Fruit fly (Drosophila melanogaster) whole organism, prepupa: Measurements from ENCODE around the gene spdo.
A peak's percentile ranks its signal among the peaks of the same experiment; 100 is the strongest.

Experiments
- Blimp-1 ChIP-seq: fragments of 200-800 bp; sonication (Bioruptor generic); optimal IDR thresholded peaks from 3 replicates; lab custom pipeline; 2017; ENCODE audit warnings: missing biosample characterization, missing genetic modification characterization, mild to moderate bottlenecking, moderate library complexity, missing genetic modification reagents
- CG10631 ChIP-seq: fragments of 200-800 bp; sonication (Bioruptor generic); optimal IDR thresholded peaks from 2 replicates; lab custom pipeline; 2016; ENCODE audit warnings: missing biosample characterization, missing genetic modification characterization
- CG10669 ChIP-seq: fragments of 200-800 bp; sonication (Bioruptor generic); optimal IDR thresholded peaks from 3 replicates; lab custom pipeline; 2018; ENCODE audit warnings: missing biosample characterization, mild to moderate bottlenecking, missing genetic modification characterization, moderate library complexity
- CG11294 ChIP-seq: fragments of 200-800 bp; sonication (Bioruptor generic); IDR thresholded peaks from 2 replicates; pipeline ENCODE4 v1.3.6; 2022; ENCODE audit warnings: missing biosample characterization, missing genetic modification characterization
- CG11902 ChIP-seq: fragments of 200-800 bp; sonication (Bioruptor generic); optimal IDR thresholded peaks from 3 replicates; lab custom pipeline; 2016; ENCODE audit warnings: missing biosample characterization, missing genetic modification characterization
- CG15336 ChIP-seq: fragments of 200-800 bp; sonication (Bioruptor generic); IDR thresholded peaks from 2 replicates; pipeline ENCODE4 v1.3.6; 2022; ENCODE audit warnings: missing biosample characterization, missing genetic modification characterization
- CG16779 ChIP-seq: fragments of 200-800 bp; sonication (Bioruptor generic); optimal IDR thresholded peaks from 3 replicates; lab custom pipeline; 2017; ENCODE audit warnings: missing biosample characterization, mild to moderate bottlenecking, missing genetic modification characterization
- CG3032 ChIP-seq: fragments of 200-800 bp; optimal IDR thresholded peaks from 2 replicates; lab custom pipeline; 2019; ENCODE audit warnings: missing biosample characterization, mild to moderate bottlenecking, missing genetic modification characterization, moderate library complexity
- CG31627 ChIP-seq: fragments of 200-800 bp; sonication (Bioruptor generic); optimal IDR thresholded peaks from 3 replicates; lab custom pipeline; 2016; ENCODE audit warnings: missing biosample characterization, missing genetic modification characterization
- CG3919 ChIP-seq: fragments of 200-800 bp; sonication (Bioruptor generic); optimal IDR thresholded peaks from 3 replicates; lab custom pipeline; 2016; ENCODE audit warnings: missing biosample characterization, missing genetic modification characterization
- CG4318 ChIP-seq: fragments of 200-800 bp; sonication (Bioruptor generic); optimal IDR thresholded peaks from 3 replicates; lab custom pipeline; 2017; ENCODE audit warnings: missing biosample characterization, mild to moderate bottlenecking, missing genetic modification characterization
- CG6808 ChIP-seq: fragments of 200-800 bp; sonication (Bioruptor generic); optimal IDR thresholded peaks from 3 replicates; lab custom pipeline; 2017; ENCODE audit warnings: missing biosample characterization, missing genetic modification characterization, mild to moderate bottlenecking, moderate library complexity, missing genetic modification reagents
- CG8119 ChIP-seq: fragments of 200-800 bp; sonication (Bioruptor generic); IDR thresholded peaks from 3 replicates; pipeline ENCODE4 v1.3.6; 2022; ENCODE audit warnings: missing biosample characterization, missing genetic modification characterization
- CG8632 ChIP-seq: fragments of 200-800 bp; sonication (Bioruptor generic); optimal IDR thresholded peaks from 3 replicates; lab custom pipeline; 2016; ENCODE audit warnings: missing biosample characterization, missing genetic modification characterization
- CG9139 ChIP-seq: fragments of 200-800 bp; sonication (Bioruptor generic); optimal IDR thresholded peaks from 3 replicates; lab custom pipeline; 2017; ENCODE audit warnings: missing biosample characterization, mild to moderate bottlenecking, missing genetic modification characterization
- Eip75B ChIP-seq: fragments of 200-800 bp; sonication (Bioruptor generic); optimal IDR thresholded peaks from 3 replicates; lab custom pipeline; 2016; ENCODE audit warnings: missing biosample characterization, missing genetic modification characterization
- Eip78C ChIP-seq: fragments of 200-800 bp; sonication (Bioruptor generic); peaks from one replicate; lab custom pipeline; 2016; ENCODE audit warnings: missing biosample characterization, missing genetic modification characterization
- Ets21C ChIP-seq: fragments of 200-800 bp; sonication (Bioruptor generic); optimal IDR thresholded peaks from 3 replicates; lab custom pipeline; 2016; ENCODE audit warnings: missing biosample characterization, missing genetic modification characterization
- Ets96B ChIP-seq: fragments of 200-800 bp; optimal IDR thresholded peaks from 2 replicates; lab custom pipeline; 2019; ENCODE audit warnings: missing biosample characterization, mild to moderate bottlenecking, missing genetic modification characterization, moderate library complexity
- Gug ChIP-seq: fragments of 200-800 bp; sonication (Bioruptor generic); IDR thresholded peaks from 2 replicates; pipeline ENCODE4 v1.3.6; 2022; ENCODE audit warnings: missing biosample characterization, missing genetic modification characterization
- Hr38 ChIP-seq: sonication (Bioruptor generic); optimal IDR thresholded peaks from 2 replicates; lab custom pipeline; 2016; ENCODE audit warnings: missing biosample characterization, missing genetic modification characterization
- Hr39 ChIP-seq: fragments of 200-800 bp; sonication (Bioruptor generic); optimal IDR thresholded peaks from 2 replicates; lab custom pipeline; 2016; ENCODE audit warnings: missing biosample characterization, missing genetic modification characterization
- Hr4 ChIP-seq: fragments of 200-800 bp; sonication (Bioruptor generic); optimal IDR thresholded peaks from 3 replicates; lab custom pipeline; 2016; ENCODE audit warnings: missing biosample characterization, missing genetic modification characterization
- Lpt ChIP-seq: fragments of 200-800 bp; sonication (Bioruptor generic); optimal IDR thresholded peaks from 3 replicates; lab custom pipeline; 2016; ENCODE audit warnings: missing biosample characterization, missing genetic modification characterization
- Met ChIP-seq: fragments of 200-800 bp; sonication (Bioruptor generic); optimal IDR thresholded peaks from 3 replicates; lab custom pipeline; 2016; ENCODE audit warnings: missing biosample characterization, missing genetic modification characterization
- OdsH ChIP-seq: fragments of 200-800 bp; sonication (Bioruptor generic); optimal IDR thresholded peaks from 3 replicates; lab custom pipeline; 2016; ENCODE audit warnings: missing biosample characterization, missing genetic modification characterization
- Smox ChIP-seq: fragments of 200-800 bp; sonication (Bioruptor generic); optimal IDR thresholded peaks from 3 replicates; lab custom pipeline; 2016; ENCODE audit warnings: missing biosample characterization, missing genetic modification characterization
- Sox102F ChIP-seq: fragments of 200-800 bp; sonication (Bioruptor generic); optimal IDR thresholded peaks from 2 replicates; lab custom pipeline; 2016; ENCODE audit warnings: missing biosample characterization, mild to moderate bottlenecking, missing genetic modification characterization
- Sox14 ChIP-seq: fragments of 200-800 bp; sonication (Bioruptor generic); optimal IDR thresholded peaks from 3 replicates; lab custom pipeline; 2016; ENCODE audit warnings: missing biosample characterization, missing genetic modification characterization
- Sox15 ChIP-seq: fragments of 200-800 bp; sonication (Bioruptor generic); optimal IDR thresholded peaks from 3 replicates; lab custom pipeline; 2016; ENCODE audit warnings: missing biosample characterization, missing genetic modification characterization
- achi ChIP-seq: fragments of 200-800 bp; sonication (Bioruptor generic); optimal IDR thresholded peaks from 3 replicates; lab custom pipeline; 2016; ENCODE audit warnings: missing biosample characterization, missing genetic modification characterization
- acj6 ChIP-seq: fragments of 200-800 bp; sonication (Bioruptor generic); optimal IDR thresholded peaks from 3 replicates; lab custom pipeline; 2016; ENCODE audit warnings: missing biosample characterization, missing genetic modification characterization
- cyc ChIP-seq: fragments of 200-800 bp; sonication (Bioruptor generic); optimal IDR thresholded peaks from 3 replicates; lab custom pipeline; 2016; ENCODE audit warnings: missing biosample characterization, missing genetic modification characterization
- dac ChIP-seq: fragments of 200-800 bp; sonication (Bioruptor generic); optimal IDR thresholded peaks from 2 replicates; lab custom pipeline; 2017; ENCODE audit warnings: missing biosample characterization, mild to moderate bottlenecking, missing genetic modification characterization
- dsx ChIP-seq: fragments of 200-800 bp; optimal IDR thresholded peaks from 3 replicates; lab custom pipeline; 2019; ENCODE audit warnings: missing biosample characterization, mild to moderate bottlenecking, missing genetic modification characterization, moderate library complexity; ENCODE audit not compliant: poor library complexity, severe bottlenecking
- esn ChIP-seq: fragments of 200-800 bp; sonication (Bioruptor generic); optimal IDR thresholded peaks from 2 replicates; lab custom pipeline; 2016; ENCODE audit warnings: missing biosample characterization, mild to moderate bottlenecking, missing genetic modification characterization, moderate library complexity
- fd59A ChIP-seq: fragments of 200-800 bp; sonication (Bioruptor generic); optimal IDR thresholded peaks from 2 replicates; lab custom pipeline; 2017; ENCODE audit warnings: missing biosample characterization, mild to moderate bottlenecking, missing genetic modification characterization, missing genetic modification reagents
- fkh ChIP-seq: fragments of 200-800 bp; sonication (Bioruptor generic); optimal IDR thresholded peaks from 3 replicates; lab custom pipeline; 2017; ENCODE audit warnings: missing biosample characterization, mild to moderate bottlenecking, missing genetic modification characterization, moderate library complexity
- lz ChIP-seq: fragments of 200-800 bp; sonication (Bioruptor generic); optimal IDR thresholded peaks from 3 replicates; lab custom pipeline; 2016; ENCODE audit warnings: missing biosample characterization, missing genetic modification characterization
- net ChIP-seq: fragments of 200-800 bp; sonication (Bioruptor generic); optimal IDR thresholded peaks from 3 replicates; lab custom pipeline; 2016; ENCODE audit warnings: missing biosample characterization, missing genetic modification characterization
- pdm3 ChIP-seq: fragments of 200-800 bp; sonication (Bioruptor generic); optimal IDR thresholded peaks from 3 replicates; lab custom pipeline; 2016; ENCODE audit warnings: missing biosample characterization, missing genetic modification characterization
- salr ChIP-seq, 2 experiments: fragments of 200-800 bp; sonication (Bioruptor generic); optimal IDR thresholded peaks; 3 replicates each; lab custom pipeline; 2016 to 2018; ENCODE audit warnings: missing biosample characterization in 2 of 2, missing genetic modification characterization in 2 of 2, mild to moderate bottlenecking in 1 of 2
- spab ChIP-seq: fragments of 200-800 bp; sonication (Bioruptor generic); optimal IDR thresholded peaks from 2 replicates; lab custom pipeline; 2017; ENCODE audit warnings: missing biosample characterization, mild to moderate bottlenecking, missing genetic modification characterization, missing genetic modification reagents
- ss ChIP-seq, 2 experiments: fragments of 200-800 bp; sonication (Bioruptor generic); optimal IDR thresholded peaks; 2 replicates in 1 of 2; 3 replicates in 1 of 2; lab custom pipeline; 2017 to 2018; ENCODE audit warnings: mild to moderate bottlenecking in 2 of 2, missing biosample characterization in 2 of 2, missing genetic modification characterization in 2 of 2, moderate library complexity in 1 of 2
- svp ChIP-seq: fragments of 200-800 bp; sonication (Bioruptor generic); peaks from one replicate; lab custom pipeline; 2016; ENCODE audit warnings: missing biosample characterization, missing genetic modification characterization
- topi ChIP-seq: fragments of 200-800 bp; sonication (Bioruptor generic); optimal IDR thresholded peaks from 3 replicates; lab custom pipeline; 2016; ENCODE audit warnings: missing biosample characterization, missing genetic modification characterization

spdo gene

dm6 chr3R:30444946-30445345 lies 31.5 kb upstream of the spdo start, which contains the start of gene Osi23:
Osi23 (minus strand) TSS chr3R:30445046.
- no peak for TF ChIP-seq OdsH
- TF ChIP-seq topi (GFP tag; lab: Kevin White, UChicago) = no peak
- TF ChIP-seq ss (GFP tag; optimal IDR thresholded peaks at IDR 0.05; lab: Kevin White, UChicago) = no peak
- no peak for TF ChIP-seq Met (GFP tag; lab: Kevin White, UChicago)
- no peak for TF ChIP-seq CG9139 (GFP tag; lab: Kevin White, UChicago)
- no peak for TF ChIP-seq acj6 (GFP tag; lab: Kevin White, UChicago)
- TF ChIP-seq Lpt (GFP tag; lab: Kevin White, UChicago) = no peak
- TF ChIP-seq Blimp-1 (GFP tag; lab: Kevin White, UChicago) = no peak
- no peak for TF ChIP-seq esn (GFP tag; lab: Kevin White, UChicago)
- no peak for TF ChIP-seq achi (GFP tag; lab: Kevin White, UChicago)
- TF ChIP-seq Sox14 (GFP tag; lab: Kevin White, UChicago) = no peak
- no peak for TF ChIP-seq svp (GFP tag; lab: Kevin White, UChicago)
- no peak for TF ChIP-seq dsx
- TF ChIP-seq CG11902 (GFP tag; lab: Kevin White, UChicago) = no peak
- TF ChIP-seq Ets21C = no peak
- TF ChIP-seq CG6808 (GFP tag; lab: Kevin White, UChicago) = no peak
- TF ChIP-seq Sox102F = no peak
- TF ChIP-seq CG3919 (GFP tag; lab: Kevin White, UChicago) = no peak
- TF ChIP-seq CG10631 (GFP tag; lab: Kevin White, UChicago) = no peak
- TF ChIP-seq CG16779 (tag; lab: Kevin White, UChicago) = no peak

DNA sequence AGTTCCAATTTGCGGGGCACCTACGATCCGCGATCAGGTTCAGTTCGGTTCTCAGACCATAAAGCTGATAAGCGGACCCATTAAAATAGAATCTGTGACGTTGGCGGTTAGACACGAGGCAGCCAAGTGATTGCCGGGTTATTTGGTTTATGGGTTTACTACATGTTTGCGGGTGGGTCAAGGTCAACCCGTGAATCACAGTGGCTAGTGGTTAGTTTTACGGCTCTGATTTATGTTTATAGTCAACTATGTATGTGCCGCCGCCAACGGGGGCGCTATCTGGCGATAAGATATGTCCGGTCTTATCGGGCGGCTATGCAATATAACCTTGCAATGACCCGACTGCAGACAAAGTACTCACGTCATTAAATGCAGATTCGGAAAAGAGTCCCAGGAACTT lies 27.0 kb upstream of the spdo start:
- no peak for TF ChIP-seq Smox (GFP tag; lab: Kevin White, UChicago)
- peak; percentile 83 for TF ChIP-seq svp (GFP tag; lab: Kevin White, UChicago)

DNA sequence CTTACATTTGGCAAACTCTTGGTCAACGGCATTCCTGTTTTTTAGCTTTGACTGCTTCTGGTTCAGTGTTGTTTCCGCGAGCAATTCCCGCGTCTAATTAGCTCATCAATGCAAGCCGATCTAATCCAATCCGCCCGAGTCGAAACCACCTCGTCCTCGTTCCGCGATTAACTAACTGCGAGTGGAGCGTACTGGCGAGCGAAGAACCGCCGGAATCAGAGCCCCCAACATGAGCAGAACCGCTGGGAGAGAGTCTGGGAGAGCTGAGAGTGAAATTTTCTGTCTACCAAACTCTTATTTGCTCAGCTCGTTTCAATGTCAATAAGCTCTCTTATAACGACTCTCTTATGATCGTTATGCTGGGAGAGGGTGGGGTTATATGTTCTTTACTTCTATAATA lies 26.3 kb upstream of the spdo start:
- TF ChIP-seq CG8119 (peak; percentile 43; the same call in 2 of the 3 replicates), Hr4 (GFP tag; lab: Kevin White, UChicago) (no peak), Eip78C (GFP tag; lab: Kevin White, UChicago) (peak; percentile 84), CG16779 (tag; lab: Kevin White, UChicago) (peak; percentile 52), CG10669 (GFP tag; lab: Kevin White, UChicago) (peak; percentile 48), Sox14 (GFP tag; lab: Kevin White, UChicago) (no peak), Hr39 (GFP tag; lab: Kevin White, UChicago) (peak; percentile 1), Ets21C (peak; percentile 2), salr (GFP tag; optimal IDR thresholded peaks at IDR 0.05; lab: Kevin White, UChicago) (peak in 1 of 2 experiments; percentile 38), Eip75B (peak; percentile 49), Hr38 (GFP tag; lab: Kevin White, UChicago) (peak; percentile 27), Ets96B (no peak), fkh (GFP tag; lab: Kevin White, UChicago) (peak; percentile 63), Sox15 (no peak), CG31627 (GFP tag; lab: Kevin White, UChicago) (peak; percentile 7), CG3032 (no peak), ss (GFP tag; optimal IDR thresholded peaks at IDR 0.05; lab: Kevin White, UChicago) (peak; percentile 49 to 58), lz (GFP tag; lab: Kevin White, UChicago) (peak; percentile 37), Lpt (GFP tag; lab: Kevin White, UChicago) (peak; percentile 44), CG6808 (GFP tag; lab: Kevin White, UChicago) (peak; percentile 30), dac (GFP tag; lab: Kevin White, UChicago) (no peak), Gug (GFP tag; lab: Robert Waterston, UW) (no peak), pdm3 (peak; percentile 56), CG9139 (GFP tag; lab: Kevin White, UChicago) (peak; percentile 62), net (GFP tag; lab: Kevin White, UChicago) (peak; percentile 52), Blimp-1 (GFP tag; lab: Kevin White, UChicago) (peak; percentile 21), fd59A (GFP tag; lab: Kevin White, UChicago) (no peak), spab (GFP tag; lab: Kevin White, UChicago) (peak; percentile 47), OdsH (peak; percentile 36), svp (GFP tag; lab: Kevin White, UChicago) (no peak), CG8632 (GFP tag; lab: Kevin White, UChicago) (peak; percentile 57), CG15336 (GFP tag; lab: Robert Waterston, UW) (no peak; the same call in 1 of the 2 replicates), esn (GFP tag; lab: Kevin White, UChicago) (peak; percentile 74), dsx (peak; percentile 17), topi (GFP tag; lab: Kevin White, UChicago) (peak; percentile 65), CG4318 (GFP tag; lab: Kevin White, UChicago) (no peak), CG11294 (GFP tag; lab: Robert Waterston, UW) (no peak), cyc (GFP tag; lab: Kevin White, UChicago) (peak; percentile 45)
